Worm (Caenorhabditis elegans): ENCODE results near the gene cest-34.
A peak's percentile ranks its signal among the peaks of the same experiment; 100 is the strongest.

The cest-34 gene

ce11 chrV:6676158-6676849 is at the start of gene cest-34:
Gene cest-34 (plus strand): TSS chrV:6676799.
- TF ChIP-seq elt-2 (tag; optimal IDR thresholded peaks at IDR 0.05), result peak; percentile 18
- TF ChIP-seq pha-4 (tag; optimal IDR thresholded peaks at IDR 0.05), result peak; percentile 87
- TF ChIP-seq mml-1 (tag; optimal IDR thresholded peaks at IDR 0.05), result no peak

DNA sequence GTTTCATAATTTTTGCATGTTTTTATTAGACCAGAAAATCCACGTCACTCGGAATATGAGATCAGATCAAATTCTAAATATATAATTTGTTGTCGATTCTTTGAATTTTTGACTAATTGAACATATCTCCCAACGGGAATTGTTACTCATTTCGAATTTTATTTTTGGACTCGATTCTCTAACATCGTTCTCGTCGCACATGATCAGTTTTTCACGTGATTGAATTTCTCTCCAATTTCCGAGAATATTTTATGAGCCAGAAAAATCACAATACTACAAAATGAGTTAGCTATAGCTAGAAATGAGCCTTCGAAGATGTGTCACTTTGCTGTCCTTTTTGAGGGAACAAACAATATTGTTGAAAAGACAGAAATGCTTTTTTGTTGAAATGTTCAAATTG is 45.8 kb upstream of the cest-34 start:
- TF ChIP-seq eor-1 (tag; optimal IDR thresholded peaks at IDR 0.05), result no peak
- no peak for TF ChIP-seq hmg-11 (tag; optimal IDR thresholded peaks at IDR 0.05)
- TF ChIP-seq fkh-10 (GFP tag; optimal IDR thresholded peaks at IDR 0.05), result peak; percentile 13
- TF ChIP-seq skn-1 (tag; optimal IDR thresholded peaks at IDR 0.05), result no peak
- TF ChIP-seq nhr-76 (tag; optimal IDR thresholded peaks at IDR 0.05), result no peak
- TF ChIP-seq mml-1 (tag; optimal IDR thresholded peaks at IDR 0.05), result no peak
- TF ChIP-seq nhr-11 (tag; optimal IDR thresholded peaks at IDR 0.05), result peak; percentile 70

DNA sequence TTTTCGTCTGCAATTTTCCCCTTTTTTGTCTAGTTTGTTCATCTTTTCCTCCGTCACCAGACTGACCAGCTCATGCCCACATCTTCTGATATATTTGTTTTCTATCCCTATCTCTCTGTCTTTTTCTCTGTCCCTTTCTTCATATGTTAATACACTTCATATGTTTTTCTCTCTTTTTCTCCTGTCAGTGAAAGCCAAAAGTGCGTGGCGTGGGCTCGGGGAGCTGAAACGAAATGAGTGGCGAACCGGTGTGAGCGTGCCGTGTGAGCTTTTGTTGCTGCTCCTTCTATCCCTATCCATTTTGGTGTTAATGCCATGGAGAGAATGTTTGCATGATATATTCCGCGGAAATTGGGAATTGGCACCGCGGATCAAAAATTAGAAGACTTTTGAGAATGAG is 44.7 kb upstream of the cest-34 start:
- no peak for TF ChIP-seq lin-15B (tag; optimal IDR thresholded peaks at IDR 0.05)
- no peak for TF ChIP-seq nhr-25 (tag; optimal IDR thresholded peaks at IDR 0.05)
- TF ChIP-seq ceh-9 (tag; optimal IDR thresholded peaks at IDR 0.05), result no peak
- no peak for TF ChIP-seq aly-2 (tag; optimal IDR thresholded peaks at IDR 0.05)
- no peak for TF ChIP-seq elt-1 (tag; optimal IDR thresholded peaks at IDR 0.05)
- no peak for TF ChIP-seq skn-1 (tag; optimal IDR thresholded peaks at IDR 0.05)
- no peak for TF ChIP-seq lsy-12 (tag; optimal IDR thresholded peaks at IDR 0.05)
- TF ChIP-seq sea-2 (GFP tag; optimal IDR thresholded peaks at IDR 0.05), result no peak
- TF ChIP-seq nhr-12 (tag; optimal IDR thresholded peaks at IDR 0.05), result no peak
- no peak for TF ChIP-seq snpc-4 (tag; optimal IDR thresholded peaks at IDR 0.05)
- TF ChIP-seq nhr-237 (tag; optimal IDR thresholded peaks at IDR 0.05), result no peak

DNA sequence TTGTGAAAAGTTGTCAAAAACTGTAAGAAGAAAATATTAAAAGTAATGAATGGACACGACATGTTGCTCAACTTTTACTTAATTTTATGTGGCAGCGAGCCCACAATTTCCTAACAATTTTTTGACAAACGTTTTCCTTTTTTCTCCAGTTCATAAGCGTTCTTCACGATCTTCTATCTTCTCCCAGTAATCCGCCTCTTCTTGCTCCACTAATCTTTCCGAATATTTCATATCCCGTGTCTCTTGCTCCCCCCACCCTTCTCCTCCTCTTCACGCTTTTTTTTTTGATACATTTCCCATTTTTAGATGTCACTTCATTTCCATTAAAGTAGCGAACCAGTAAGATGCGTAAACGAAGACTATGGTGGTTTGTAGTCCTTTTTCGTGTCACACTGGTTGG is 43.7 kb upstream of the cest-34 start, which contains the start of gene scd-2:
Gene scd-2 (plus strand): TSS at position 301 of the 400 bp plus-strand sequence.
- TF ChIP-seq nhr-237 (tag; optimal IDR thresholded peaks at IDR 0.05), result no peak
- no peak for TF ChIP-seq tbx-2 (tag; optimal IDR thresholded peaks at IDR 0.05)
- TF ChIP-seq lin-39 (tag; optimal IDR thresholded peaks at IDR 0.05), result no peak
- no peak for TF ChIP-seq ceh-82 (tag; optimal IDR thresholded peaks at IDR 0.05)
- TF ChIP-seq daf-12 (tag; optimal IDR thresholded peaks at IDR 0.05), result no peak
- TF ChIP-seq fkh-10 (GFP tag; optimal IDR thresholded peaks at IDR 0.05), result no peak
- TF ChIP-seq ceh-9 (tag; optimal IDR thresholded peaks at IDR 0.05), result no peak
- no peak for TF ChIP-seq ztf-4 (tag; optimal IDR thresholded peaks at IDR 0.05)
- no peak for TF ChIP-seq pha-4 (tag; optimal IDR thresholded peaks at IDR 0.05)
- TF ChIP-seq nhr-25 (tag; optimal IDR thresholded peaks at IDR 0.05), result no peak

- TF ChIP-seq lsy-12 (tag; optimal IDR thresholded peaks at IDR 0.05), result no peak
- no peak for TF ChIP-seq ceh-82 (tag; optimal IDR thresholded peaks at IDR 0.05)
- no peak for TF ChIP-seq fkh-2 (tag; optimal IDR thresholded peaks at IDR 0.05)
- TF ChIP-seq lin-39 (tag; optimal IDR thresholded peaks at IDR 0.05), result no peak
- no peak for TF ChIP-seq nhr-11 (tag; optimal IDR thresholded peaks at IDR 0.05)
Measured at ce11 chrV:6645810-6646209, 30.8 kb upstream of the cest-34 start.

DNA sequence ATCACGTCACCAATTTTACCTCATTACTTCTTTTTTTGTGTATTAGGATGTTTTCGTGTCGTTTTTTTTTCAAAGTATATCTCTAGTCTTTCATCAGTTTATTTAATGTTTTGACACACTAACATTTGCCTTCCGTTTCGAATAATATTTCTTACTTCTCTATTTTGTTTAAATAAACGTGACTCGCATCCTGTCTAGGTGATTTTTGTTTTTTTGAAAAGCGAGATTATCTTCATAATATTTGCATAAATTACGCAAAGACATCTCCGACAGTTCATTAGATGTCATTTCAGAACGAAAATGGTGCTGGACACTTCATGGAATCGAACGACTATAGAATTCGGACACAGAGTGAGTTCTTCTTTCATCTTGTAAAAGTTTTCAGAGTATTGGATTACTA is 27.3 kb upstream of the cest-34 start, which contains the start of gene T10H9.1:
Gene T10H9.1 (plus strand): TSS at position 301 of the 400 bp plus-strand sequence.
- no peak for TF ChIP-seq nhr-237 (tag; optimal IDR thresholded peaks at IDR 0.05)
- no peak for TF ChIP-seq ceh-16 (tag; optimal IDR thresholded peaks at IDR 0.05)
- no peak for TF ChIP-seq skn-1 (tag; optimal IDR thresholded peaks at IDR 0.05)

DNA sequence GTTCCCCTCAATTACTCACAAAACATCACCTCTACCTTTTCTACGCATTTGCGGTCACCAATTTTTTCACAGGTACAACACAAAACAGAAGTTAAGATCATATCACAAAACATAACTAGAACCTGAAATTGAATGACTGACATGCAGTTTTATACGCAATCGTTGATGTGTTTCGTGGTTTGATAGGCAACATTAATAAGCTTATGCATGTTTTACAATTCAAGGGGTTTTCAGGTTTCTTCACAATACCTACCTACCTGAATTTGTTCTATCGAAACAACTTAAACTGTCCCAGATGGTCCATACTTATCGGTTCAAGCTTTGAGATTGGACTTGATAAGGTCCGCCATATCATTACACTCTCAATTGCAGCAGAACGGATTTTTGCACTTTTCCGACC is 26.1 kb upstream of the cest-34 start:
- no peak for TF ChIP-seq lin-15B (tag; optimal IDR thresholded peaks at IDR 0.05)
- no peak for TF ChIP-seq egl-5 (tag; optimal IDR thresholded peaks at IDR 0.05)
- TF ChIP-seq egl-27 (tag; optimal IDR thresholded peaks at IDR 0.05), result no peak
- no peak for TF ChIP-seq nhr-25 (tag; optimal IDR thresholded peaks at IDR 0.05)
- no peak for TF ChIP-seq zag-1 (tag; optimal IDR thresholded peaks at IDR 0.05)
- no peak for TF ChIP-seq pha-4 (tag; optimal IDR thresholded peaks at IDR 0.05)
- TF ChIP-seq mdl-1 (tag; optimal IDR thresholded peaks at IDR 0.05), result no peak
- TF ChIP-seq sea-2 (GFP tag; optimal IDR thresholded peaks at IDR 0.05), result no peak
- no peak for TF ChIP-seq daf-12 (tag; optimal IDR thresholded peaks at IDR 0.05)
- no peak for TF ChIP-seq unc-39 (tag; optimal IDR thresholded peaks at IDR 0.05)
- no peak for TF ChIP-seq jun-1 (tag; optimal IDR thresholded peaks at IDR 0.05)
- TF ChIP-seq lsy-12 (tag; optimal IDR thresholded peaks at IDR 0.05), result no peak
- TF ChIP-seq nhr-77 (tag; optimal IDR thresholded peaks at IDR 0.05), result no peak
- no peak for TF ChIP-seq ceh-82 (tag; optimal IDR thresholded peaks at IDR 0.05)
